Fruit fly (Drosophila melanogaster): ENCODE results near the gene Osi4.

Gene Osi4

dm6 chr3R:6203000-6203399 is 18.6 kb downstream of the Osi4 start (continued):
- peak; percentile 30 for TF ChIP-seq Sox102F (GFP tag; optimal IDR thresholded peaks at IDR 0.05)
- peak; percentile 1 for TF ChIP-seq oc (tag; optimal IDR thresholded peaks at IDR 0.05)
- TF ChIP-seq Hand (GFP tag; optimal IDR thresholded peaks at IDR 0.05): no peak
- peak; percentile 73 for TF ChIP-seq Med (GFP tag)
- no peak for TF ChIP-seq Sox100B (GFP tag; optimal IDR thresholded peaks at IDR 0.05)
- no peak for TF ChIP-seq CG14050 (GFP tag; IDR thresholded peaks at IDR 0.05)
- TF ChIP-seq sd (tag; optimal IDR thresholded peaks at IDR 0.05): peak; percentile 49
- no peak for TF ChIP-seq C15 (GFP tag; IDR thresholded peaks at IDR 0.05)
- TF ChIP-seq CG12769 (tag; optimal IDR thresholded peaks at IDR 0.05): peak; percentile 52
- TF ChIP-seq CG6813 (GFP tag; optimal IDR thresholded peaks at IDR 0.05): peak; percentile 8
- peak; percentile 33 for TF ChIP-seq CG2678 (tag; optimal IDR thresholded peaks at IDR 0.05)
- no peak for TF ChIP-seq CG10267 (tag; optimal IDR thresholded peaks at IDR 0.05)

- peak; percentile 34 for TF ChIP-seq sens (GFP tag)
- no peak for TF ChIP-seq Hsf (GFP tag; optimal IDR thresholded peaks at IDR 0.05)
- TF ChIP-seq dmrt99B (tag; optimal IDR thresholded peaks at IDR 0.05): peak; percentile 10
- no peak for TF ChIP-seq HmgD (GFP tag; optimal IDR thresholded peaks at IDR 0.05)
- no peak for TF ChIP-seq CG6272 (GFP tag; IDR thresholded peaks at IDR 0.05)
- no peak for TF ChIP-seq twi (tag; optimal IDR thresholded peaks at IDR 0.05)
- peak; percentile 31 for TF ChIP-seq Blimp-1 (GFP tag; optimal IDR thresholded peaks at IDR 0.05)
- TF ChIP-seq chif (GFP tag; optimal IDR thresholded peaks at IDR 0.05): no peak
- TF ChIP-seq Sox102F (GFP tag; optimal IDR thresholded peaks at IDR 0.05): peak; percentile 36
- TF ChIP-seq Ets65A (GFP tag): peak; percentile 77
- TF ChIP-seq Chrac-16 (GFP tag; optimal IDR thresholded peaks at IDR 0.05): no peak
Measured at dm6 chr3R:6199717-6200116, 21.9 kb downstream of the Osi4 start.

- no peak; the same call in 1 of the 2 replicates for TF ChIP-seq gsb (GFP tag; IDR thresholded peaks at IDR 0.05)
- TF ChIP-seq gcm (GFP tag; optimal IDR thresholded peaks at IDR 0.05): no peak
- no peak for TF ChIP-seq CG6272 (GFP tag; IDR thresholded peaks at IDR 0.05)
- TF ChIP-seq onecut (GFP tag; IDR thresholded peaks at IDR 0.05): no peak
- TF ChIP-seq CG3065 (GFP tag; optimal IDR thresholded peaks at IDR 0.05): no peak
- peak; percentile 33 for TF ChIP-seq Meics (GFP tag; optimal IDR thresholded peaks at IDR 0.05)
- peak; percentile 68 for TF ChIP-seq unpg (GFP tag; optimal IDR thresholded peaks at IDR 0.05)
- peak; percentile 42; the same call in 1 of the 2 replicates for TF ChIP-seq CG32532 (GFP tag; IDR thresholded peaks at IDR 0.05)
- no peak for TF ChIP-seq rib (GFP tag; IDR thresholded peaks at IDR 0.05)
- TF ChIP-seq CoRest (tag; optimal IDR thresholded peaks at IDR 0.05): peak; percentile 27
- no peak for TF ChIP-seq CG8359 (GFP tag; optimal IDR thresholded peaks at IDR 0.05; ENCODE audit: borderline replicate concordance)
- peak; percentile 52 for TF ChIP-seq CG13424 (tag; optimal IDR thresholded peaks at IDR 0.05)
- peak; percentile 34 for TF ChIP-seq tin (GFP tag; optimal IDR thresholded peaks at IDR 0.05)
- no peak for TF ChIP-seq D19A (tag; optimal IDR thresholded peaks at IDR 0.05)
- TF ChIP-seq gro (GFP tag; optimal IDR thresholded peaks at IDR 0.05): no peak
- TF ChIP-seq repo (GFP tag; optimal IDR thresholded peaks at IDR 0.05): no peak
- TF ChIP-seq tap (tag; optimal IDR thresholded peaks at IDR 0.05): peak; percentile 48
- no peak for TF ChIP-seq CG10959 (GFP tag; IDR thresholded peaks at IDR 0.05)
- TF ChIP-seq CG18476 (GFP tag; optimal IDR thresholded peaks at IDR 0.05): no peak
- no peak for TF ChIP-seq vnd (GFP tag; IDR thresholded peaks at IDR 0.05; ENCODE audit: partially characterized antibody)
- no peak for TF ChIP-seq sug (tag; optimal IDR thresholded peaks at IDR 0.05)
- no peak for TF ChIP-seq knrl (GFP tag; IDR thresholded peaks at IDR 0.05; ENCODE audit: partially characterized antibody)
- no peak for TF ChIP-seq toy (GFP tag; IDR thresholded peaks at IDR 0.05)
- no peak for TF ChIP-seq Lim3 (GFP tag; IDR thresholded peaks at IDR 0.05)
- TF ChIP-seq CG9215 (GFP tag; IDR thresholded peaks at IDR 0.05): no peak
- peak; percentile 27 for TF ChIP-seq CG11723 (GFP tag; optimal IDR thresholded peaks at IDR 0.05)
- TF ChIP-seq Atf-2 (GFP tag; optimal IDR thresholded peaks at IDR 0.05): peak; percentile 25
- peak; percentile 55 for TF ChIP-seq oc (tag; optimal IDR thresholded peaks at IDR 0.05)
- no peak for TF ChIP-seq CG17912 (GFP tag; optimal IDR thresholded peaks at IDR 0.05)
Measured at dm6 chr3R:6198488-6198892, 23.1 kb downstream of the Osi4 start, which contains the start of gene Osi24. Gene Osi24, plus strand, starts transcription at chr3R:6198811.

Measured in whole organism, embryonic.